Worm (Caenorhabditis elegans) whole organism, late embryonic: ENCODE measurements around the gene smg-9.

Source experiments
- C08G9.2 ChIP-seq: sonication (generic microtip); optimal IDR thresholded peaks from 2 replicates; lab custom pipeline; 2016; ENCODE audit warnings: mild to moderate bottlenecking, missing genetic modification characterization, moderate library complexity, missing compliant biosample characterization
- F13H6.1 ChIP-seq: sonication (generic microtip); optimal IDR thresholded peaks from 2 replicates; lab custom pipeline; 2016; ENCODE audit warnings: missing genetic modification characterization, missing compliant biosample characterization
- K02D7.2 ChIP-seq: sonication (generic microtip); optimal IDR thresholded peaks from 2 replicates; lab custom pipeline; 2017; ENCODE audit warnings: mild to moderate bottlenecking, missing genetic modification characterization, missing compliant biosample characterization
- K09A11.1 ChIP-seq: sonication (generic microtip); optimal IDR thresholded peaks from 2 replicates; lab custom pipeline; 2017; ENCODE audit warnings: antibody characterized with exemption, mild to moderate bottlenecking, missing genetic modification characterization, missing compliant biosample characterization; ENCODE audit not compliant: insufficient read depth
- Y22D7AL.16 ChIP-seq: sonication (generic microtip); optimal IDR thresholded peaks from 2 replicates; lab custom pipeline; 2016; ENCODE audit warnings: missing genetic modification characterization, missing compliant biosample characterization
- ceh-14 ChIP-seq: sonication (generic microtip); optimal IDR thresholded peaks from 2 replicates; lab custom pipeline; 2016; ENCODE audit warnings: missing genotype, missing genetic modification characterization, missing compliant biosample characterization
- ceh-24 ChIP-seq: sonication (generic microtip); optimal IDR thresholded peaks from 2 replicates; lab custom pipeline; 2016; ENCODE audit warnings: mild to moderate bottlenecking, missing genetic modification characterization, missing compliant biosample characterization
- ceh-30 ChIP-seq: fragments of 150-350 bp; optimal IDR thresholded peaks from 2 replicates; lab custom pipeline; 2014; ENCODE audit warnings: missing biosample characterization, missing genetic modification characterization
- ceh-31 ChIP-seq: sonication (generic microtip); optimal IDR thresholded peaks from 2 replicates; lab custom pipeline; 2016; ENCODE audit warnings: missing genetic modification characterization, missing compliant biosample characterization
- ceh-45 ChIP-seq: fragments of 200-800 bp; sonication (Bioruptor generic); IDR thresholded peaks from 2 replicates; pipeline ENCODE4 v1.3.6; 2022; ENCODE audit warnings: missing genetic modification reagents, missing genetic modification characterization, missing compliant biosample characterization
- ceh-48 ChIP-seq: sonication (generic microtip); optimal IDR thresholded peaks from 2 replicates; lab custom pipeline; 2016; ENCODE audit warnings: missing genetic modification characterization, inconsistent platforms, missing compliant biosample characterization
- ceh-6 ChIP-seq: fragments of 200-800 bp; sonication (Bioruptor generic); optimal IDR thresholded peaks from 2 replicates; lab custom pipeline; 2018; ENCODE audit warnings: mild to moderate bottlenecking, missing genetic modification characterization, missing compliant biosample characterization
- dve-1 ChIP-seq: sonication (generic microtip); optimal IDR thresholded peaks from 2 replicates; lab custom pipeline; 2017; ENCODE audit warnings: antibody characterized with exemption, mild to moderate bottlenecking, missing genetic modification characterization, missing compliant biosample characterization
- elt-4 ChIP-seq: sonication (generic microtip); optimal IDR thresholded peaks from 2 replicates; lab custom pipeline; 2016; ENCODE audit warnings: missing genetic modification characterization, missing compliant biosample characterization
- ets-4 ChIP-seq: sonication (generic microtip); optimal IDR thresholded peaks from 2 replicates; lab custom pipeline; 2016; ENCODE audit warnings: missing genetic modification characterization, missing compliant biosample characterization
- fkh-6 ChIP-seq: sonication (generic microtip); optimal IDR thresholded peaks from 2 replicates; lab custom pipeline; 2016; ENCODE audit warnings: missing genetic modification characterization, missing compliant biosample characterization
- gmeb-2 ChIP-seq: sonication (generic microtip); optimal IDR thresholded peaks from 2 replicates; lab custom pipeline; 2016; ENCODE audit warnings: missing genetic modification characterization, inconsistent platforms, missing compliant biosample characterization
- hlh-6 ChIP-seq: sonication (generic microtip); optimal IDR thresholded peaks from 2 replicates; lab custom pipeline; 2016; ENCODE audit warnings: missing genotype, missing genetic modification characterization, missing compliant biosample characterization
- hlh-8 ChIP-seq: sonication (generic microtip); optimal IDR thresholded peaks from 2 replicates; lab custom pipeline; 2016; ENCODE audit warnings: missing genotype, missing genetic modification characterization, missing compliant biosample characterization
- mec-3 ChIP-seq: sonication (generic microtip); optimal IDR thresholded peaks from 2 replicates; lab custom pipeline; 2016; ENCODE audit warnings: borderline replicate concordance, missing genetic modification characterization, missing compliant biosample characterization
- nfya-1 ChIP-seq: sonication (generic microtip); optimal IDR thresholded peaks from 2 replicates; lab custom pipeline; 2017; ENCODE audit warnings: missing genetic modification characterization, mild to moderate bottlenecking, missing compliant biosample characterization, antibody characterized with exemption, moderate library complexity
- nhr-232 ChIP-seq: sonication (generic microtip); optimal IDR thresholded peaks from 2 replicates; lab custom pipeline; 2016; ENCODE audit warnings: missing genetic modification characterization, missing compliant biosample characterization
- npax-4 ChIP-seq: sonication (generic microtip); optimal IDR thresholded peaks from 2 replicates; lab custom pipeline; 2016; ENCODE audit warnings: missing genetic modification characterization, missing compliant biosample characterization
- pha-4 ChIP-seq: fragments of 150-350 bp; optimal IDR thresholded peaks from 2 replicates; lab custom pipeline; 2018; ENCODE audit warnings: missing biosample characterization, missing genetic modification reagents, missing genetic modification characterization
- pqm-1 ChIP-seq: sonication (generic microtip); optimal IDR thresholded peaks from 2 replicates; lab custom pipeline; 2016; ENCODE audit warnings: missing genetic modification characterization, missing compliant biosample characterization
- pros-1 ChIP-seq: fragments of 150-350 bp; optimal IDR thresholded peaks from 2 replicates; lab custom pipeline; 2014; ENCODE audit warnings: missing biosample characterization, missing genetic modification reagents, missing genetic modification characterization
- rnt-1 ChIP-seq: sonication (generic microtip); optimal IDR thresholded peaks from 2 replicates; lab custom pipeline; 2016; ENCODE audit warnings: missing genetic modification characterization, missing compliant biosample characterization
- sdc-2 ChIP-seq: sonication (generic microtip); optimal IDR thresholded peaks from 2 replicates; lab custom pipeline; 2016; ENCODE audit warnings: missing genotype, missing genetic modification characterization, missing compliant biosample characterization
- sox-2 ChIP-seq: fragments of 200-800 bp; sonication (Bioruptor generic); IDR thresholded peaks from 2 replicates; pipeline ENCODE4 v1.3.6; 2022; ENCODE audit warnings: missing genetic modification reagents, missing genetic modification characterization, missing compliant biosample characterization
- sox-4 ChIP-seq: sonication (generic microtip); optimal IDR thresholded peaks from 2 replicates; lab custom pipeline; 2017; ENCODE audit warnings: mild to moderate bottlenecking, missing genetic modification characterization, inconsistent platforms, missing compliant biosample characterization
- syd-9 ChIP-seq: sonication (generic microtip); optimal IDR thresholded peaks from 2 replicates; lab custom pipeline; 2016; ENCODE audit warnings: mild to moderate bottlenecking, missing genetic modification characterization, moderate library complexity, missing compliant biosample characterization
- ttx-3 ChIP-seq: sonication (generic microtip); optimal IDR thresholded peaks from 2 replicates; lab custom pipeline; 2016; ENCODE audit warnings: missing genetic modification reagents, missing genetic modification characterization, missing compliant biosample characterization
- unc-3 ChIP-seq, 2 experiments: fragments of 200-800 bp in 1 of 2; sonication (Bioruptor generic) in 1 of 2; sonication (generic microtip) in 1 of 2; conservative IDR thresholded peaks in 1 of 2; optimal IDR thresholded peaks in 1 of 2; 2 replicates each; pipeline versions ENCODE4 v1.3.6 to Lab custom; 2016 to 2022; ENCODE audit warnings: missing compliant biosample characterization in 2 of 2, missing genetic modification characterization in 2 of 2, missing genetic modification reagents in 1 of 2
- unc-86 ChIP-seq: sonication (generic microtip); optimal IDR thresholded peaks from 2 replicates; lab custom pipeline; 2016; ENCODE audit warnings: missing genetic modification characterization, missing compliant biosample characterization
- zip-5 ChIP-seq: sonication (generic microtip); optimal IDR thresholded peaks from 2 replicates; lab custom pipeline; 2016; ENCODE audit warnings: missing genetic modification characterization, missing compliant biosample characterization

smg-9 gene

ce11 chrII:14778092-14778491 is 25.4 kb upstream of the smg-9 start, which contains the start of gene Y54E2A.8:
Gene Y54E2A.8 (plus strand): TSS chrII:14778345.
- TF ChIP-seq sdc-2 (no peak), npax-4 (tag; lab: Kevin White, UChicago) (no peak), nhr-232 (tag; lab: Kevin White, UChicago) (no peak), gmeb-2 (tag; lab: Kevin White, UChicago) (no peak), ceh-24 (tag; lab: Kevin White, UChicago) (no peak), ceh-31 (no peak), C08G9.2 (no peak), ceh-48 (no peak), unc-86 (tag; lab: Kevin White, UChicago) (no peak), ets-4 (tag; lab: Kevin White, UChicago) (no peak), hlh-8 (no peak), F13H6.1 (no peak), zip-5 (tag; lab: Kevin White, UChicago) (no peak)
- TF ChIP-seq, all 69 proteins: peak for 0

ce11 chrII:14772956-14773788 is 20.5 kb upstream of the smg-9 start, which contains the start of gene Y54E2A.7:
Gene Y54E2A.7 (minus strand): TSS chrII:14773006.
- no peak for TF ChIP-seq elt-4 (tag; lab: Kevin White, UChicago)
- no peak for TF ChIP-seq Y22D7AL.16
- TF ChIP-seq syd-9 (tag; lab: Kevin White, UChicago): no peak
- no peak for TF ChIP-seq ceh-14 (tag; lab: Kevin White, UChicago)

ce11 chrII:14772113-14772512 is 19.5 kb upstream of the smg-9 start:
- TF ChIP-seq pros-1 (tag; lab: Kevin White, UChicago): no peak
- no peak for TF ChIP-seq ceh-30 (tag; lab: Kevin White, UChicago)
- TF ChIP-seq sox-2 (GFP tag; lab: Robert Waterston, UW): no peak
- no peak for TF ChIP-seq unc-86 (tag; lab: Kevin White, UChicago)
- no peak for TF ChIP-seq ceh-6 (GFP tag; lab: Kevin White, UChicago)
- TF ChIP-seq sox-4 (tag; lab: Kevin White, UChicago): no peak
- TF ChIP-seq ets-4 (tag; lab: Kevin White, UChicago): no peak
- no peak for TF ChIP-seq hlh-6 (tag; lab: Kevin White, UChicago)
- no peak for TF ChIP-seq ttx-3 (tag; lab: Kevin White, UChicago)
- no peak for TF ChIP-seq fkh-6 (tag; lab: Kevin White, UChicago)
- no peak for TF ChIP-seq rnt-1 (tag; lab: Kevin White, UChicago)
- TF ChIP-seq pha-4 (tag; lab: Kevin White, UChicago): no peak
- no peak for TF ChIP-seq K02D7.2 (tag; lab: Kevin White, UChicago)
- no peak for TF ChIP-seq nfya-1 (tag; lab: Kevin White, UChicago)
- TF ChIP-seq ceh-45 (GFP tag; lab: Robert Waterston, UW): no peak
- TF ChIP-seq dve-1 (tag; lab: Kevin White, UChicago): no peak
- TF ChIP-seq mec-3 (tag; lab: Kevin White, UChicago): no peak
- TF ChIP-seq ceh-31: no peak
- TF ChIP-seq pqm-1 (tag; lab: Kevin White, UChicago): no peak
- no peak for TF ChIP-seq elt-4 (tag; lab: Kevin White, UChicago)

- TF ChIP-seq K09A11.1: no peak
- no peak for TF ChIP-seq unc-86 (tag; lab: Kevin White, UChicago)
- no peak for TF ChIP-seq unc-3 (GFP tag; conservative IDR thresholded peaks at IDR 0.05; lab: Robert Waterston, UW)
- no peak for TF ChIP-seq unc-3 (tag; optimal IDR thresholded peaks at IDR 0.05; lab: Kevin White, UChicago)
Measured at ce11 chrII:14771096-14771495, 18.4 kb upstream of the smg-9 start.
